Worm (Caenorhabditis elegans) whole organism, L1 larva: ENCODE results near the gene best-17.

ENCODE experiments used
- C04F5.9 ChIP-seq: sonication (generic microtip); optimal IDR thresholded peaks from 2 replicates; lab custom pipeline; 2016; ENCODE audit warnings: missing genetic modification characterization, missing compliant biosample characterization
- aha-1 ChIP-seq: fragments of 150-350 bp; optimal IDR thresholded peaks from 2 replicates; lab custom pipeline; 2014; ENCODE audit warnings: missing biosample characterization, missing genetic modification characterization
- alr-1 ChIP-seq: fragments of 200-800 bp; sonication (Bioruptor generic); optimal IDR thresholded peaks from 2 replicates; lab custom pipeline; 2018; ENCODE audit warnings: borderline replicate concordance, mild to moderate bottlenecking, missing genetic modification characterization, missing compliant biosample characterization
- blmp-1 ChIP-seq: fragments of 150-350 bp; optimal IDR thresholded peaks from 2 replicates; lab custom pipeline; 2014; ENCODE audit warnings: missing biosample characterization, missing genetic modification characterization
- ceh-82 ChIP-seq, 3 experiments: fragments of 150-350 bp in 1 of 3; sonication (generic microtip) in 2 of 3; optimal IDR thresholded peaks; 2 replicates each; lab custom pipeline; 2014 to 2017; ENCODE audit warnings: missing biosample characterization in 3 of 3, missing genetic modification characterization in 3 of 3
- ceh-88 ChIP-seq: fragments of 200-800 bp; sonication (Bioruptor generic); IDR thresholded peaks from 2 replicates; pipeline ENCODE4 v1.3.6; 2022; ENCODE audit warnings: missing genetic modification characterization, missing compliant biosample characterization
- ceh-90 ChIP-seq: sonication (generic microtip); optimal IDR thresholded peaks from 2 replicates; lab custom pipeline; 2016; ENCODE audit warnings: missing genetic modification characterization, missing compliant biosample characterization
- ces-1 ChIP-seq: fragments of 150-350 bp; optimal IDR thresholded peaks from 2 replicates; lab custom pipeline; 2014; ENCODE audit warnings: missing biosample characterization, missing genetic modification reagents, missing genetic modification characterization
- dpl-1 ChIP-seq, 3 experiments: fragments of 150-350 bp in 2 of 3; sonication (generic microtip) in 1 of 3; optimal IDR thresholded peaks; 2 replicates each; lab custom pipeline; 2014 to 2017; ENCODE audit warnings: missing biosample characterization in 3 of 3, missing genetic modification characterization in 3 of 3, missing genetic modification reagents in 3 of 3
- dsc-1 ChIP-seq: sonication (generic microtip); optimal IDR thresholded peaks from 2 replicates; lab custom pipeline; 2016; ENCODE audit warnings: mild to moderate bottlenecking, missing genetic modification characterization, missing compliant biosample characterization
- efl-3 ChIP-seq: fragments of 200-800 bp; sonication (Bioruptor generic); optimal IDR thresholded peaks from 2 replicates; lab custom pipeline; 2018; ENCODE audit warnings: mild to moderate bottlenecking, missing genetic modification characterization, missing compliant biosample characterization
- elt-2 ChIP-seq: sonication (generic microtip); optimal IDR thresholded peaks from 2 replicates; lab custom pipeline; 2016; ENCODE audit warnings: missing genetic modification characterization, mild to moderate bottlenecking, inconsistent platforms, missing compliant biosample characterization, missing genetic modification reagents
- ets-5 ChIP-seq: fragments of 200-800 bp; sonication (Bioruptor generic); IDR thresholded peaks from 2 replicates; pipeline ENCODE4 v1.3.6; 2022; ENCODE audit warnings: missing genetic modification characterization, missing compliant biosample characterization
- fkh-10 ChIP-seq: sonication (generic microtip); optimal IDR thresholded peaks from 2 replicates; lab custom pipeline; 2017; ENCODE audit warnings: missing biosample characterization, missing genetic modification reagents, missing genetic modification characterization
- fos-1 ChIP-seq: fragments of 150-350 bp; optimal IDR thresholded peaks from 2 replicates; lab custom pipeline; 2014; ENCODE audit warnings: missing biosample characterization, missing genetic modification characterization
- hlh-17 ChIP-seq: fragments of 200-800 bp; sonication (Bioruptor generic); optimal IDR thresholded peaks from 2 replicates; lab custom pipeline; 2018; ENCODE audit warnings: missing genetic modification characterization, mild to moderate bottlenecking, missing compliant biosample characterization, moderate library complexity, borderline replicate concordance
- hlh-4 ChIP-seq: sonication (generic microtip); optimal IDR thresholded peaks from 2 replicates; lab custom pipeline; 2016; ENCODE audit warnings: mild to moderate bottlenecking, missing genetic modification characterization, missing compliant biosample characterization
- hpl-2 ChIP-seq: fragments of 150-350 bp; optimal IDR thresholded peaks from 2 replicates; lab custom pipeline; 2014; ENCODE audit warnings: missing biosample characterization, missing genetic modification reagents, missing genetic modification characterization
- jun-1 ChIP-seq: fragments of 150-350 bp; optimal IDR thresholded peaks from 2 replicates; lab custom pipeline; 2014; ENCODE audit warnings: missing biosample characterization, missing genetic modification reagents, missing genetic modification characterization
- lin-13 ChIP-seq: fragments of 150-350 bp; optimal IDR thresholded peaks from 2 replicates; lab custom pipeline; 2014; ENCODE audit warnings: missing biosample characterization, missing genetic modification reagents, missing genetic modification characterization
- lin-14 ChIP-seq: fragments of 200-800 bp; sonication (Bioruptor generic); optimal IDR thresholded peaks from 2 replicates; lab custom pipeline; 2018; ENCODE audit warnings: mild to moderate bottlenecking, missing genetic modification characterization, moderate library complexity, missing compliant biosample characterization
- lsy-2 ChIP-seq, 2 experiments: fragments of 150-350 bp; optimal IDR thresholded peaks; 2 replicates each; lab custom pipeline; 2014; ENCODE audit warnings: missing biosample characterization in 2 of 2, missing genetic modification characterization in 2 of 2
- mab-9 ChIP-seq: fragments of 200-800 bp; sonication (Bioruptor generic); IDR thresholded peaks from 2 replicates; pipeline ENCODE4 v1.3.6; 2022; ENCODE audit warnings: missing genetic modification reagents, missing genetic modification characterization, missing compliant biosample characterization
- mdl-1 ChIP-seq, 2 experiments: fragments of 150-350 bp; optimal IDR thresholded peaks; 2 replicates each; lab custom pipeline; 2014 to 2017; ENCODE audit warnings: missing biosample characterization in 2 of 2, missing genetic modification characterization in 2 of 2, inconsistent platforms in 1 of 2
- mef-2 ChIP-seq: fragments of 150-350 bp; optimal IDR thresholded peaks from 2 replicates; lab custom pipeline; 2014; ENCODE audit warnings: missing biosample characterization, missing genetic modification characterization
- mep-1 ChIP-seq: fragments of 150-350 bp; optimal IDR thresholded peaks from 2 replicates; lab custom pipeline; 2014; ENCODE audit warnings: missing biosample characterization, missing genetic modification characterization
- nhr-11 ChIP-seq: fragments of 150-350 bp; optimal IDR thresholded peaks from 2 replicates; lab custom pipeline; 2014; ENCODE audit warnings: missing biosample characterization, missing genetic modification characterization
- nhr-12 ChIP-seq: sonication (generic microtip); optimal IDR thresholded peaks from 2 replicates; lab custom pipeline; 2017; ENCODE audit warnings: missing biosample characterization, missing genetic modification characterization
- nhr-237 ChIP-seq: fragments of 150-350 bp; optimal IDR thresholded peaks from 2 replicates; lab custom pipeline; 2014; ENCODE audit warnings: missing biosample characterization, missing genetic modification characterization
- nhr-28 ChIP-seq: fragments of 150-350 bp; optimal IDR thresholded peaks from 2 replicates; lab custom pipeline; 2014; ENCODE audit warnings: missing biosample characterization, missing genetic modification characterization
- nhr-47 ChIP-seq: sonication (generic microtip); optimal IDR thresholded peaks from 2 replicates; lab custom pipeline; 2016; ENCODE audit warnings: mild to moderate bottlenecking, missing genetic modification characterization, moderate library complexity, missing compliant biosample characterization
- nhr-76 ChIP-seq: sonication (generic microtip); optimal IDR thresholded peaks from 2 replicates; lab custom pipeline; 2017; ENCODE audit warnings: missing biosample characterization, missing genetic modification characterization
- nhr-85 ChIP-seq: sonication (generic microtip); peaks from one replicate; lab custom pipeline; 2016; ENCODE audit warnings: missing genetic modification characterization, inconsistent platforms, missing compliant biosample characterization
- pax-3 ChIP-seq: fragments of 200-800 bp; sonication (Bioruptor generic); optimal IDR thresholded peaks from 2 replicates; lab custom pipeline; 2018; ENCODE audit warnings: mild to moderate bottlenecking, missing genetic modification characterization, moderate library complexity, missing compliant biosample characterization
- rnt-1 ChIP-seq: sonication (generic microtip); optimal IDR thresholded peaks from 2 replicates; lab custom pipeline; 2016; ENCODE audit warnings: mild to moderate bottlenecking, missing genetic modification characterization, moderate library complexity, missing compliant biosample characterization
- skn-1 ChIP-seq: fragments of 150-350 bp; optimal IDR thresholded peaks from 2 replicates; lab custom pipeline; 2014; ENCODE audit warnings: missing biosample characterization, missing genetic modification characterization
- snpc-4 ChIP-seq: fragments of 150-350 bp; optimal IDR thresholded peaks from 2 replicates; lab custom pipeline; 2014; ENCODE audit warnings: missing biosample characterization, missing genetic modification characterization
- sox-4 ChIP-seq: sonication (generic microtip); optimal IDR thresholded peaks from 2 replicates; lab custom pipeline; 2016; ENCODE audit warnings: missing genetic modification characterization, missing compliant biosample characterization
- sptf-1 ChIP-seq: fragments of 150-350 bp; optimal IDR thresholded peaks from 2 replicates; lab custom pipeline; 2014; ENCODE audit warnings: missing biosample characterization, missing genetic modification characterization
- sup-37 ChIP-seq: fragments of 200-800 bp; sonication (Bioruptor generic); optimal IDR thresholded peaks from 2 replicates; lab custom pipeline; 2018; ENCODE audit warnings: mild to moderate bottlenecking, missing genetic modification characterization, missing compliant biosample characterization
- tbx-2 ChIP-seq: sonication (generic microtip); optimal IDR thresholded peaks from 2 replicates; lab custom pipeline; 2016; ENCODE audit warnings: missing genetic modification characterization, missing compliant biosample characterization
- tlp-1 ChIP-seq: fragments of 150-350 bp; optimal IDR thresholded peaks from 2 replicates; lab custom pipeline; 2014; ENCODE audit warnings: missing biosample characterization, missing genetic modification characterization
- unc-86 ChIP-seq: sonication (generic microtip); optimal IDR thresholded peaks from 2 replicates; lab custom pipeline; 2016; ENCODE audit warnings: missing genetic modification characterization, missing compliant biosample characterization
- unc-98 ChIP-seq: fragments of 200-800 bp; sonication (Bioruptor generic); IDR thresholded peaks from 2 replicates; pipeline ENCODE4 v1.3.6; 2022; ENCODE audit warnings: missing genetic modification characterization, missing compliant biosample characterization
- zag-1 ChIP-seq: fragments of 150-350 bp; optimal IDR thresholded peaks from 2 replicates; lab custom pipeline; 2014; ENCODE audit warnings: missing biosample characterization, missing genetic modification characterization
- zip-4 ChIP-seq: fragments of 200-800 bp; sonication (Bioruptor generic); optimal IDR thresholded peaks from 2 replicates; lab custom pipeline; 2018; ENCODE audit warnings: mild to moderate bottlenecking, missing genetic modification characterization, moderate library complexity, missing compliant biosample characterization
- ztf-4 ChIP-seq: fragments of 150-350 bp; optimal IDR thresholded peaks from 2 replicates; lab custom pipeline; 2014; ENCODE audit warnings: missing biosample characterization, missing genetic modification characterization

The best-17 gene

DNA sequence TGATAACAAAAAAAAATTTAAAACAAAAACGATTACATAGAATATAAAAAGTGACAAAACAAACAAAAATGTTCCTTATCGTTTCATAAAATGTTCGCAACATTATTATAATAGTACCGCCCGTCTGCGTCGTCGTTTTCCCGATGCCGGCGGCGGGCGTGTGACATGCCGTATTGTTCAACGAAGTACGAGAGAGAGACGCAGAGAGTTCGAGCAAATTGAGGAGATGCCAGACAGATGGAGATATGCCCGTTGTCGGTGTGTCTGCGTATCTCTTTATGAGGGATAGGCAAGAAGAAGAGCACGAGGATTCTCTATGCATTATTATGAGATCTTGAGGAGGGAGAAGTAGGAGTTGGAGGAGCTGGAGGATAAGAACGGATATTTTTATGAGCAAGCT, 14.3 kb upstream of the best-17 start (continued):
- TF ChIP-seq ceh-82 (tag; optimal IDR thresholded peaks at IDR 0.05; lab: Kevin White, UChicago): peak; percentile 53 to 93 (median 71)
- TF ChIP-seq ces-1 (GFP tag; lab: Kevin White, UChicago): no peak
- peak; percentile 84 for TF ChIP-seq lin-13
- peak; percentile 5 for TF ChIP-seq hpl-2 (GFP tag; lab: Kevin White, UChicago)
- peak; percentile 21 for TF ChIP-seq sox-4 (tag; lab: Kevin White, UChicago)
- TF ChIP-seq ztf-4: peak; percentile 84
- no peak for TF ChIP-seq zip-4 (GFP tag; lab: Kevin White, UChicago)
- no peak for TF ChIP-seq nhr-28 (tag; lab: Kevin White, UChicago)
- peak; percentile 86 for TF ChIP-seq skn-1 (tag; lab: Kevin White, UChicago)
- TF ChIP-seq alr-1 (tag; lab: Kevin White, UChicago): no peak
- TF ChIP-seq tlp-1 (tag; lab: Kevin White, UChicago): no peak
- peak; percentile 82 for TF ChIP-seq tbx-2 (tag; lab: Kevin White, UChicago)
- no peak for TF ChIP-seq hlh-4 (tag; lab: Kevin White, UChicago)
- no peak for TF ChIP-seq ceh-90 (tag; lab: Kevin White, UChicago)
- TF ChIP-seq mdl-1 (tag; optimal IDR thresholded peaks at IDR 0.05; lab: Kevin White, UChicago): peak in 1 of 2 experiments; percentile 95
- TF ChIP-seq rnt-1 (tag; lab: Kevin White, UChicago): peak; percentile 85
- no peak for TF ChIP-seq sptf-1
- TF ChIP-seq aha-1 (tag; lab: Kevin White, UChicago): no peak
- peak; percentile 84 for TF ChIP-seq blmp-1 (tag; lab: Kevin White, UChicago)
- TF ChIP-seq zag-1: no peak
- peak; percentile 76 to 83 for TF ChIP-seq lsy-2 (tag; optimal IDR thresholded peaks at IDR 0.05; lab: Kevin White, UChicago)
- TF ChIP-seq nhr-237: peak; percentile 61
- peak; percentile 45 for TF ChIP-seq pax-3 (tag; lab: Kevin White, UChicago)
- TF ChIP-seq C04F5.9 (tag; lab: Kevin White, UChicago): no peak
- TF ChIP-seq nhr-11 (tag; lab: Kevin White, UChicago): no peak
- TF ChIP-seq sup-37 (GFP tag; lab: Kevin White, UChicago): peak; percentile 28
- TF ChIP-seq fkh-10: peak; percentile 66
- TF ChIP-seq ceh-88 (GFP tag; lab: Robert Waterston, UW): no peak; the same call in 1 of the 2 replicates
- peak; percentile 95 for TF ChIP-seq mep-1 (tag; lab: Kevin White, UChicago)
- peak; percentile 100 for TF ChIP-seq lin-14 (GFP tag; lab: Kevin White, UChicago)
- no peak for TF ChIP-seq nhr-12
- peak; percentile 70 for TF ChIP-seq jun-1
- TF ChIP-seq fos-1 (tag; lab: Kevin White, UChicago): peak; percentile 72
- peak; percentile 83 for TF ChIP-seq nhr-47 (tag; lab: Kevin White, UChicago)
- peak; percentile 85 for TF ChIP-seq nhr-85 (tag; lab: Kevin White, UChicago)
- peak; percentile 89 for TF ChIP-seq dsc-1 (tag; lab: Kevin White, UChicago)
- no peak for TF ChIP-seq ets-5
- TF ChIP-seq mef-2 (tag; lab: Kevin White, UChicago): peak; percentile 55
- no peak for TF ChIP-seq efl-3 (GFP tag; lab: Kevin White, UChicago)
- no peak for TF ChIP-seq unc-98 (GFP tag; lab: Robert Waterston, UW)
- TF ChIP-seq nhr-76 (tag; lab: Kevin White, UChicago): no peak
- TF ChIP-seq hlh-17 (GFP tag; lab: Kevin White, UChicago): no peak
- TF ChIP-seq unc-86 (tag; lab: Kevin White, UChicago): peak; percentile 75
- TF ChIP-seq mab-9 (GFP tag; lab: Robert Waterston, UW): no peak; the same call in 1 of the 2 replicates
- TF ChIP-seq elt-2: peak; percentile 81
- peak; percentile 65 for TF ChIP-seq snpc-4
- peak; percentile 32 to 65 (median 51) for TF ChIP-seq dpl-1 (GFP tag; optimal IDR thresholded peaks at IDR 0.05; lab: Kevin White, UChicago)
